Worm (Caenorhabditis elegans) whole organism, young adult: ENCODE results near the gene F59E12.9.

ENCODE experiments used
- B0019.2 ChIP-seq: fragments of 200-800 bp; sonication (Bioruptor generic); conservative IDR thresholded peaks from 2 replicates; pipeline ENCODE4 v1.3.6; 2022; ENCODE audit warnings: missing genetic modification reagents, missing genetic modification characterization, missing compliant biosample characterization
- B0035.1 ChIP-seq: sonication (generic microtip); optimal IDR thresholded peaks from 2 replicates; lab custom pipeline; 2016; ENCODE audit warnings: missing genetic modification characterization, mild to moderate bottlenecking, missing compliant biosample characterization, missing genotype, missing genetic modification reagents
- C06A6.2 ChIP-seq: fragments of 200-800 bp; sonication (Bioruptor generic); conservative IDR thresholded peaks from 2 replicates; pipeline ENCODE4 v1.3.6; 2022; ENCODE audit warnings: missing genetic modification characterization, missing compliant biosample characterization
- F39B2.1 ChIP-seq: fragments of 200-800 bp; sonication (Bioruptor generic); IDR thresholded peaks from 2 replicates; pipeline ENCODE4 v1.3.6; 2022; ENCODE audit warnings: missing genetic modification reagents, missing genetic modification characterization, missing compliant biosample characterization
- F52B5.7 ChIP-seq: sonication (generic microtip); optimal IDR thresholded peaks from 2 replicates; lab custom pipeline; 2016; ENCODE audit warnings: mild to moderate bottlenecking, missing genetic modification characterization, missing compliant biosample characterization
- F57A8.1 ChIP-seq: fragments of 200-800 bp; sonication (Bioruptor generic); optimal IDR thresholded peaks from 2 replicates; lab custom pipeline; 2018; ENCODE audit warnings: mild to moderate bottlenecking, missing genetic modification characterization, moderate library complexity, missing compliant biosample characterization
- K12H6.12 ChIP-seq: fragments of 200-800 bp; sonication (Bioruptor generic); optimal IDR thresholded peaks from 2 replicates; lab custom pipeline; 2018; ENCODE audit warnings: mild to moderate bottlenecking, missing genetic modification characterization, missing compliant biosample characterization
- Y67H2A.10 ChIP-seq: fragments of 200-800 bp; sonication (Bioruptor generic); conservative IDR thresholded peaks from 2 replicates; pipeline ENCODE4 v1.3.6; 2022; ENCODE audit warnings: missing genetic modification reagents, missing genetic modification characterization, missing compliant biosample characterization
- ZK185.1 ChIP-seq: sonication (generic microtip); optimal IDR thresholded peaks from 2 replicates; lab custom pipeline; 2016; ENCODE audit warnings: mild to moderate bottlenecking, missing genetic modification characterization, missing compliant biosample characterization; ENCODE audit not compliant: poor library complexity, severe bottlenecking
- aptf-3 ChIP-seq: fragments of 200-800 bp; sonication (Bioruptor generic); IDR thresholded peaks from 2 replicates; pipeline ENCODE4 v1.3.6; 2022; ENCODE audit warnings: missing genetic modification characterization, missing compliant biosample characterization
- attf-3 ChIP-seq: fragments of 200-800 bp; sonication (Bioruptor generic); conservative IDR thresholded peaks from 2 replicates; pipeline ENCODE4 v1.3.6; 2022; ENCODE audit warnings: missing genetic modification reagents, missing genetic modification characterization, missing compliant biosample characterization
- attf-5 ChIP-seq: fragments of 200-800 bp; sonication (Bioruptor generic); optimal IDR thresholded peaks from 2 replicates; lab custom pipeline; 2018; ENCODE audit warnings: mild to moderate bottlenecking, missing genetic modification characterization, missing compliant biosample characterization
- attf-6 ChIP-seq: fragments of 200-800 bp; sonication (Bioruptor generic); IDR thresholded peaks from 2 replicates; pipeline ENCODE4 v1.3.6; 2022; ENCODE audit warnings: missing genetic modification reagents, missing genetic modification characterization, missing compliant biosample characterization
- bed-2 ChIP-seq: fragments of 200-800 bp; sonication (Bioruptor generic); IDR thresholded peaks from 2 replicates; pipeline ENCODE4 v1.3.6; 2022; ENCODE audit warnings: missing genetic modification reagents, missing genetic modification characterization, missing compliant biosample characterization
- ccch-3 ChIP-seq: fragments of 200-800 bp; sonication (Bioruptor generic); optimal IDR thresholded peaks from 2 replicates; lab custom pipeline; 2018; ENCODE audit warnings: mild to moderate bottlenecking, missing genetic modification characterization, missing compliant biosample characterization
- cebp-1 ChIP-seq, 2 experiments: fragments of 200-800 bp in 1 of 2; sonication (Bioruptor generic) in 1 of 2; sonication (generic microtip) in 1 of 2; IDR thresholded peaks in 1 of 2; optimal IDR thresholded peaks in 1 of 2; 2 replicates each; pipeline versions ENCODE4 v1.3.6 to Lab custom; 2017 to 2022; ENCODE audit warnings: missing compliant biosample characterization in 2 of 2, missing genetic modification characterization in 2 of 2, mild to moderate bottlenecking in 1 of 2, missing genetic modification reagents in 1 of 2, moderate library complexity in 1 of 2
- ceh-100 ChIP-seq: fragments of 200-800 bp; sonication (Bioruptor generic); IDR thresholded peaks from 2 replicates; pipeline ENCODE4 v1.3.6; 2022; ENCODE audit warnings: missing genetic modification reagents, missing genetic modification characterization, missing compliant biosample characterization
- ceh-27 ChIP-seq: fragments of 200-800 bp; sonication (Bioruptor generic); optimal IDR thresholded peaks from 2 replicates; lab custom pipeline; 2018; ENCODE audit warnings: mild to moderate bottlenecking, missing genetic modification characterization, moderate library complexity, missing compliant biosample characterization
- chd-7 ChIP-seq: sonication (generic microtip); optimal IDR thresholded peaks from 2 replicates; lab custom pipeline; 2016; ENCODE audit warnings: mild to moderate bottlenecking, missing genetic modification characterization, moderate library complexity, missing compliant biosample characterization
- dpl-1 ChIP-seq: fragments of 150-350 bp; optimal IDR thresholded peaks from 2 replicates; lab custom pipeline; 2014; ENCODE audit warnings: missing biosample characterization, missing genetic modification reagents, missing genetic modification characterization
- egl-18 ChIP-seq: fragments of 200-800 bp; sonication (Bioruptor generic); IDR thresholded peaks from 2 replicates; pipeline ENCODE4 v1.3.6; 2022; ENCODE audit warnings: missing genetic modification reagents, missing genetic modification characterization, missing compliant biosample characterization
- ekl-4 ChIP-seq: fragments of 200-800 bp; sonication (Bioruptor generic); IDR thresholded peaks from 2 replicates; pipeline ENCODE4 v1.3.6; 2022; ENCODE audit warnings: missing genetic modification reagents, missing genetic modification characterization, missing compliant biosample characterization
- him-1 ChIP-seq: sonication (generic microtip); optimal IDR thresholded peaks from 2 replicates; lab custom pipeline; 2016; ENCODE audit warnings: missing genotype, missing genetic modification reagents, missing genetic modification characterization, missing compliant biosample characterization
- hmg-1.2 ChIP-seq: fragments of 200-800 bp; sonication (Bioruptor generic); IDR thresholded peaks from 2 replicates; pipeline ENCODE4 v1.3.6; 2022; ENCODE audit warnings: missing genetic modification reagents, missing genetic modification characterization, missing compliant biosample characterization
- lag-1 ChIP-seq: fragments of 200-800 bp; sonication (Bioruptor generic); IDR thresholded peaks from 2 replicates; pipeline ENCODE4 v1.3.6; 2022; ENCODE audit warnings: missing genetic modification reagents, missing genetic modification characterization, missing compliant biosample characterization
- let-526 ChIP-seq: fragments of 200-800 bp; sonication (Bioruptor generic); IDR thresholded peaks from 2 replicates; pipeline ENCODE4 v1.3.6; 2022; ENCODE audit warnings: missing genetic modification reagents, missing genetic modification characterization, missing compliant biosample characterization
- lin-40 ChIP-seq: sonication (generic microtip); optimal IDR thresholded peaks from 2 replicates; lab custom pipeline; 2016; ENCODE audit warnings: missing genetic modification characterization, mild to moderate bottlenecking, missing compliant biosample characterization, missing genotype, missing genetic modification reagents
- lin-54 ChIP-seq: fragments of 200-800 bp; sonication (Bioruptor generic); optimal IDR thresholded peaks from 2 replicates; lab custom pipeline; 2018; ENCODE audit warnings: mild to moderate bottlenecking, missing genetic modification characterization, missing compliant biosample characterization
- lir-1 ChIP-seq: fragments of 200-800 bp; sonication (Bioruptor generic); conservative IDR thresholded peaks from 2 replicates; pipeline ENCODE4 v1.3.6; 2022; ENCODE audit warnings: missing genetic modification reagents, missing genetic modification characterization, missing compliant biosample characterization
- lsl-1 ChIP-seq: fragments of 200-800 bp; sonication (Bioruptor generic); optimal IDR thresholded peaks from 2 replicates; lab custom pipeline; 2018; ENCODE audit warnings: mild to moderate bottlenecking, missing genetic modification characterization, moderate library complexity, missing compliant biosample characterization
- madf-10 ChIP-seq: sonication (generic microtip); optimal IDR thresholded peaks from 2 replicates; lab custom pipeline; 2016; ENCODE audit warnings: mild to moderate bottlenecking, missing genetic modification characterization, missing compliant biosample characterization
- mcd-1 ChIP-seq: fragments of 200-800 bp; sonication (Bioruptor generic); IDR thresholded peaks from 2 replicates; pipeline ENCODE4 v1.3.6; 2022; ENCODE audit warnings: missing genetic modification reagents, missing genetic modification characterization, missing compliant biosample characterization
- mes-4 ChIP-seq: sonication (generic microtip); optimal IDR thresholded peaks from 2 replicates; lab custom pipeline; 2016; ENCODE audit warnings: missing genotype, missing genetic modification characterization, missing compliant biosample characterization
- mxl-1 ChIP-seq: sonication (generic microtip); optimal IDR thresholded peaks from 2 replicates; lab custom pipeline; 2016; ENCODE audit warnings: missing genetic modification characterization, missing compliant biosample characterization
- nhr-120 ChIP-seq: fragments of 200-800 bp; sonication (Bioruptor generic); IDR thresholded peaks from 2 replicates; pipeline ENCODE4 v1.3.6; 2022; ENCODE audit warnings: missing genetic modification characterization, missing compliant biosample characterization
- pbrm-1 ChIP-seq: fragments of 200-800 bp; sonication (Bioruptor generic); IDR thresholded peaks from 2 replicates; pipeline ENCODE4 v1.3.6; 2022; ENCODE audit warnings: missing genetic modification reagents, missing genetic modification characterization, missing compliant biosample characterization
- rcor-1 ChIP-seq: fragments of 200-800 bp; sonication (Bioruptor generic); IDR thresholded peaks from 2 replicates; pipeline ENCODE4 v1.3.6; 2022; ENCODE audit warnings: missing genetic modification reagents, missing genetic modification characterization, missing compliant biosample characterization
- repo-1 ChIP-seq: sonication (generic microtip); optimal IDR thresholded peaks from 2 replicates; lab custom pipeline; 2017; ENCODE audit warnings: mild to moderate bottlenecking, missing genetic modification characterization, missing compliant biosample characterization
- rpc-1 ChIP-seq, 2 experiments: fragments of 150-350 bp in 1 of 2; sonication (generic microtip) in 1 of 2; optimal IDR thresholded peaks; 2 replicates each; lab custom pipeline; 2014 to 2018; ENCODE audit warnings: missing biosample characterization in 1 of 2, missing genetic modification characterization in 1 of 2, missing genetic modification reagents in 1 of 2, missing genotype in 1 of 2
- sdz-38 ChIP-seq: sonication (generic microtip); optimal IDR thresholded peaks from 2 replicates; lab custom pipeline; 2016; ENCODE audit warnings: missing genotype, missing genetic modification characterization, missing compliant biosample characterization
- snpc-1.3 ChIP-seq: sonication (generic microtip); optimal IDR thresholded peaks from 2 replicates; lab custom pipeline; 2017; ENCODE audit warnings: missing genetic modification characterization, mild to moderate bottlenecking, missing compliant biosample characterization, antibody characterized with exemption, moderate library complexity, missing genotype, missing genetic modification reagents; ENCODE audit not compliant: insufficient read depth
- snpc-3.4 ChIP-seq: sonication (generic microtip); optimal IDR thresholded peaks from 2 replicates; lab custom pipeline; 2017; ENCODE audit warnings: missing genetic modification characterization, mild to moderate bottlenecking, missing compliant biosample characterization, antibody characterized with exemption, moderate library complexity, missing genotype, missing genetic modification reagents
- somi-1 ChIP-seq: fragments of 200-800 bp; sonication (Bioruptor generic); optimal IDR thresholded peaks from 2 replicates; lab custom pipeline; 2018; ENCODE audit warnings: mild to moderate bottlenecking, missing genetic modification characterization, missing compliant biosample characterization
- sptf-2 ChIP-seq: fragments of 200-800 bp; sonication (Bioruptor generic); optimal IDR thresholded peaks from 2 replicates; lab custom pipeline; 2018; ENCODE audit warnings: mild to moderate bottlenecking, missing genetic modification characterization, missing compliant biosample characterization
- tbx-9 ChIP-seq: sonication (generic microtip); optimal IDR thresholded peaks from 2 replicates; lab custom pipeline; 2016; ENCODE audit warnings: borderline replicate concordance, missing genetic modification characterization, inconsistent platforms, missing compliant biosample characterization
- ztf-3 ChIP-seq: fragments of 200-800 bp; sonication (Bioruptor generic); optimal IDR thresholded peaks from 2 replicates; lab custom pipeline; 2018; ENCODE audit warnings: mild to moderate bottlenecking, missing genetic modification characterization, missing compliant biosample characterization

The F59E12.9 gene

ce11 chrII:5649236-5650004 is 2.6 kb upstream of the F59E12.9 start, which contains the start of the genes sam-4, F59E12.17 and zyg-1 (continued):
- TF ChIP-seq F57A8.1 (GFP tag; lab: Kevin White, UChicago) (no peak), sdz-38 (tag; lab: Kevin White, UChicago) (no peak), him-1 (no peak), F39B2.1 (GFP tag; lab: Robert Waterston, UW) (no peak), ekl-4 (GFP tag; lab: Robert Waterston, UW) (no peak), B0019.2 (GFP tag; lab: Robert Waterston, UW) (peak; percentile 73), somi-1 (GFP tag; lab: Kevin White, UChicago) (no peak), attf-3 (GFP tag; lab: Robert Waterston, UW) (peak; percentile 53), rpc-1 (optimal IDR thresholded peaks at IDR 0.05; lab: Kevin White, UChicago) (no peak), rpc-1 (tag; optimal IDR thresholded peaks at IDR 0.05; lab: Kevin White, UChicago) (no peak), lsl-1 (peak; percentile 63), lir-1 (GFP tag; lab: Robert Waterston, UW) (0 out of 2 replicates have a peak, but pooled peaks have one; percentile 8), attf-5 (GFP tag; lab: Kevin White, UChicago) (peak; percentile 85), B0035.1 (tag; lab: Kevin White, UChicago) (no peak), chd-7 (tag; lab: Kevin White, UChicago) (no peak), cebp-1 (GFP tag; IDR thresholded peaks at IDR 0.05; lab: Robert Waterston, UW) (peak; percentile 41; the same call in 1 of the 2 replicates), cebp-1 (tag; optimal IDR thresholded peaks at IDR 0.05; lab: Kevin White, UChicago) (peak; percentile 50), dpl-1 (peak; percentile 42), snpc-1.3 (tag; lab: Kevin White, UChicago) (no peak), ceh-27 (GFP tag; lab: Kevin White, UChicago) (peak; percentile 64), bed-2 (GFP tag; lab: Robert Waterston, UW) (no peak), sptf-2 (GFP tag; lab: Kevin White, UChicago) (no peak), lin-40 (tag; lab: Kevin White, UChicago) (no peak), K12H6.12 (tag; lab: Kevin White, UChicago) (peak; percentile 31), repo-1 (tag; lab: Kevin White, UChicago) (no peak), aptf-3 (GFP tag; lab: Robert Waterston, UW) (no peak), mxl-1 (tag; lab: Kevin White, UChicago) (no peak), lin-54 (GFP tag; lab: Kevin White, UChicago) (peak; percentile 74), mes-4 (tag; lab: Kevin White, UChicago) (no peak), nhr-120 (no peak), rcor-1 (peak; percentile 13; the same call in 1 of the 2 replicates), madf-10 (no peak), lag-1 (GFP tag; lab: Robert Waterston, UW) (no peak), tbx-9 (tag; lab: Kevin White, UChicago) (no peak), let-526 (GFP tag; lab: Robert Waterston, UW) (0 out of 2 replicates have a peak, but pooled peaks have one; percentile 35), ceh-100 (peak; percentile 22; the same call in 1 of the 2 replicates), mcd-1 (GFP tag; lab: Robert Waterston, UW) (peak; percentile 85), ZK185.1 (tag; lab: Kevin White, UChicago) (peak; percentile 46), hmg-1.2 (GFP tag; lab: Robert Waterston, UW) (peak; percentile 82), Y67H2A.10 (GFP tag; lab: Robert Waterston, UW) (no peak), egl-18 (no peak), F52B5.7 (tag; lab: Kevin White, UChicago) (no peak), C06A6.2 (GFP tag; lab: Robert Waterston, UW) (no peak), ccch-3 (GFP tag; lab: Kevin White, UChicago) (no peak), pbrm-1 (GFP tag; lab: Robert Waterston, UW) (peak; percentile 21; the same call in 1 of the 2 replicates), attf-6 (GFP tag; lab: Robert Waterston, UW) (no peak), ztf-3 (GFP tag; lab: Kevin White, UChicago) (no peak), snpc-3.4 (tag; lab: Kevin White, UChicago) (peak; percentile 74)
